Worm (Caenorhabditis elegans) whole organism, L3 larva: Measurements from ENCODE around the gene srlf-34.
A peak's percentile ranks its signal among the peaks of the same experiment; 100 is the strongest.

Source experiments
- ama-1 ChIP-seq: fragments of 150-350 bp; optimal IDR thresholded peaks from 2 replicates; lab custom pipeline; 2018
- elt-2 ChIP-seq: sonication (generic microtip); optimal IDR thresholded peaks from 2 replicates; lab custom pipeline; 2016; ENCODE audit warnings: missing genetic modification reagents, mild to moderate bottlenecking, missing genetic modification characterization, missing compliant biosample characterization
- fkh-10 ChIP-seq: sonication (generic microtip); optimal IDR thresholded peaks from 2 replicates; lab custom pipeline; 2017; ENCODE audit warnings: missing biosample characterization, missing genetic modification reagents, missing genetic modification characterization
- jun-1 ChIP-seq: fragments of 150-350 bp; optimal IDR thresholded peaks from 2 replicates; lab custom pipeline; 2014; ENCODE audit warnings: missing biosample characterization, missing genetic modification reagents, missing genetic modification characterization
- lin-15B ChIP-seq: fragments of 150-350 bp; optimal IDR thresholded peaks from 2 replicates; lab custom pipeline; 2014; ENCODE audit warnings: missing biosample characterization, missing genetic modification characterization
- mml-1 ChIP-seq: fragments of 150-350 bp; sonication (generic microtip); optimal IDR thresholded peaks from 3 replicates; lab custom pipeline; 2014; ENCODE audit warnings: missing biosample characterization, missing genetic modification characterization
- nfya-1 ChIP-seq: sonication (generic microtip); optimal IDR thresholded peaks from 2 replicates; lab custom pipeline; 2017; ENCODE audit warnings: missing genetic modification characterization, mild to moderate bottlenecking, missing compliant biosample characterization, antibody characterized with exemption, moderate library complexity; ENCODE audit not compliant: insufficient read depth
- nhr-11 ChIP-seq: fragments of 150-350 bp; optimal IDR thresholded peaks from 2 replicates; lab custom pipeline; 2014; ENCODE audit warnings: missing biosample characterization, missing genetic modification characterization
- snpc-4 ChIP-seq: fragments of 150-350 bp; optimal IDR thresholded peaks from 2 replicates; lab custom pipeline; 2014; ENCODE audit warnings: missing biosample characterization, missing genetic modification characterization
- ztf-11 ChIP-seq: fragments of 150-350 bp; optimal IDR thresholded peaks from 2 replicates; lab custom pipeline; 2014; ENCODE audit warnings: missing biosample characterization, missing genetic modification characterization

DNA sequence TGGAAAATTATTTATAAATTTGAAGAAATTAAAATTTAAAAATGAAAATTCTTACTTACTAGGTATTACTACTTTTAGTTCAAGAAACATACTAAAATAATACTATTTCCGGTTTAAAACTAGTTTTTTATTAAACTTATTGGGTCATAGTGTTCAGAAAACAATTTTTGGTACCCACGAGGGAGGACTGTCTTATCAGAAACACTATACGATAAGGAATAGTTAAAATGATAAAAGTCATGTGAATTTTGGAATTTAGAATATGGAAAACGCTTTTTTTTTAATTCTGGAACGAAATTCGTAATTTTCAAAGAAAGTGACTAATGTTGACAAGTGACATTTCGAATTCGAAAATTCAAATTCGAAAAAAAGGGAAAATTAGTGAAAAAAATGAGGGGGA is 30.4 kb upstream of the srlf-34 start:
- no peak for TF ChIP-seq nhr-11 (tag; lab: Kevin White, UChicago)
- TF ChIP-seq fkh-10 (GFP tag; lab: Kevin White, UChicago), result no peak
- no peak for TF ChIP-seq mml-1 (tag; lab: Kevin White, UChicago)
- TF ChIP-seq ama-1 (lab: Kevin White, UChicago), result no peak
- no peak for TF ChIP-seq snpc-4
- no peak for TF ChIP-seq jun-1 (tag; lab: Kevin White, UChicago)
- TF ChIP-seq nfya-1 (tag; lab: Kevin White, UChicago), result no peak
- TF ChIP-seq elt-2 (tag; lab: Kevin White, UChicago), result peak; percentile 75
- no peak for TF ChIP-seq lin-15B (tag; lab: Kevin White, UChicago)
- no peak for TF ChIP-seq ztf-11 (tag; lab: Kevin White, UChicago)
